Fruit fly (Drosophila melanogaster) whole organism, embryonic: ENCODE data around the gene eIF3i.

Source experiments
- BtbVII ChIP-seq: fragments of 200-800 bp; sonication (Bioruptor generic); optimal IDR thresholded peaks from 3 replicates; lab custom pipeline; 2017; ENCODE audit warnings: missing biosample characterization, mild to moderate bottlenecking, missing genetic modification characterization
- CG10267 ChIP-seq: fragments of 200-800 bp; sonication (Bioruptor generic); optimal IDR thresholded peaks from 2 replicates; lab custom pipeline; 2018; ENCODE audit warnings: missing biosample characterization, mild to moderate bottlenecking, missing genetic modification characterization, moderate library complexity
- CG11247 ChIP-seq: fragments of 200-800 bp; sonication (Bioruptor generic); IDR thresholded peaks from 2 replicates; pipeline ENCODE4 v1.3.6; 2022; ENCODE audit warnings: missing biosample characterization, missing genetic modification characterization
- CG12942 ChIP-seq: fragments of 200-800 bp; sonication (Bioruptor generic); optimal IDR thresholded peaks from 3 replicates; lab custom pipeline; 2016; ENCODE audit warnings: missing biosample characterization, missing genetic modification characterization
- CG13775 ChIP-seq: fragments of 200-800 bp; sonication (Bioruptor generic); optimal IDR thresholded peaks from 3 replicates; lab custom pipeline; 2017; ENCODE audit warnings: missing biosample characterization, mild to moderate bottlenecking, missing genetic modification characterization
- CG13894 ChIP-seq: fragments of 200-800 bp; sonication (Bioruptor generic); optimal IDR thresholded peaks from 3 replicates; lab custom pipeline; 2018; ENCODE audit warnings: missing biosample characterization, mild to moderate bottlenecking, missing genetic modification characterization, moderate library complexity
- CG14860 ChIP-seq: fragments of 200-800 bp; sonication (Bioruptor generic); IDR thresholded peaks from 3 replicates; pipeline ENCODE4 v1.3.6; 2022; ENCODE audit warnings: missing biosample characterization, missing genetic modification characterization; ENCODE audit not compliant: partially characterized antibody
- CG1647 ChIP-seq: fragments of 200-800 bp; sonication (Bioruptor generic); optimal IDR thresholded peaks from 3 replicates; lab custom pipeline; 2016; ENCODE audit warnings: missing biosample characterization, missing genetic modification characterization
- CG18476 ChIP-seq: fragments of 200-800 bp; sonication (Bioruptor generic); optimal IDR thresholded peaks from 2 replicates; lab custom pipeline; 2016; ENCODE audit warnings: missing biosample characterization, mild to moderate bottlenecking, missing genetic modification characterization
- CG32532 ChIP-seq: fragments of 200-800 bp; sonication (Bioruptor generic); IDR thresholded peaks from 2 replicates; pipeline ENCODE4 v1.3.6; 2022; ENCODE audit warnings: missing biosample characterization, missing genetic modification characterization
- CG32767 ChIP-seq: fragments of 200-800 bp; sonication (Bioruptor generic); IDR thresholded peaks from 2 replicates; pipeline ENCODE4 v1.3.6; 2022; ENCODE audit warnings: missing biosample characterization, missing genetic modification characterization
- CG3407 ChIP-seq: fragments of 200-800 bp; sonication (Bioruptor generic); optimal IDR thresholded peaks from 2 replicates; lab custom pipeline; 2018; ENCODE audit warnings: missing biosample characterization, mild to moderate bottlenecking, missing genetic modification characterization
- CG4617 ChIP-seq: fragments of 200-800 bp; sonication (Bioruptor generic); optimal IDR thresholded peaks from 3 replicates; lab custom pipeline; 2016; ENCODE audit warnings: missing biosample characterization, missing genetic modification characterization, borderline replicate concordance
- CG5245 ChIP-seq: fragments of 200-800 bp; sonication (Bioruptor generic); optimal IDR thresholded peaks from 3 replicates; lab custom pipeline; 2016; ENCODE audit warnings: missing biosample characterization, missing genetic modification characterization
- CG9215 ChIP-seq: fragments of 200-800 bp; sonication (Bioruptor generic); IDR thresholded peaks from 2 replicates; pipeline ENCODE4 v1.3.6; 2022; ENCODE audit warnings: missing biosample characterization, missing genetic modification characterization
- CG9797 ChIP-seq: fragments of 200-800 bp; sonication (Bioruptor generic); optimal IDR thresholded peaks from 3 replicates; lab custom pipeline; 2018; ENCODE audit warnings: missing biosample characterization, mild to moderate bottlenecking, missing genetic modification characterization
- CkIIα-i1 ChIP-seq: fragments of 200-800 bp; sonication (Bioruptor generic); IDR thresholded peaks from 2 replicates; pipeline ENCODE4 v1.3.6; 2022; ENCODE audit warnings: missing biosample characterization, missing genetic modification characterization
- CoRest ChIP-seq: fragments of 200-800 bp; sonication (Bioruptor generic); optimal IDR thresholded peaks from 3 replicates; lab custom pipeline; 2018; ENCODE audit warnings: missing biosample characterization, mild to moderate bottlenecking, missing genetic modification characterization, moderate library complexity
- D19A ChIP-seq: fragments of 200-800 bp; optimal IDR thresholded peaks from 3 replicates; lab custom pipeline; 2019; ENCODE audit warnings: missing biosample characterization, mild to moderate bottlenecking, missing genetic modification characterization, moderate library complexity
- Ets97D ChIP-seq: fragments of 200-800 bp; sonication (Bioruptor generic); optimal IDR thresholded peaks from 3 replicates; lab custom pipeline; 2016; ENCODE audit warnings: missing biosample characterization, missing genetic modification characterization
- Fer1 ChIP-seq: fragments of 200-800 bp; sonication (Bioruptor generic); optimal IDR thresholded peaks from 2 replicates; lab custom pipeline; 2017; ENCODE audit warnings: missing biosample characterization, mild to moderate bottlenecking, missing genetic modification characterization
- Hmr ChIP-seq: fragments of 200-800 bp; sonication (Bioruptor generic); optimal IDR thresholded peaks from 3 replicates; lab custom pipeline; 2017; ENCODE audit warnings: mild to moderate bottlenecking, missing biosample characterization, missing genetic modification reagents, missing genetic modification characterization
- Hr39 ChIP-seq: fragments of >200 bp; optimal IDR thresholded peaks from 2 replicates; lab custom pipeline; 2017
- NK7.1 ChIP-seq: fragments of 200-800 bp; sonication (Bioruptor generic); optimal IDR thresholded peaks from 3 replicates; lab custom pipeline; 2016; ENCODE audit warnings: missing biosample characterization, missing genetic modification characterization
- Six4 ChIP-seq: fragments of 200-800 bp; sonication (Bioruptor generic); optimal IDR thresholded peaks from 2 replicates; lab custom pipeline; 2016; ENCODE audit warnings: missing biosample characterization, missing genetic modification characterization
- Spps ChIP-seq: fragments of 200-800 bp; sonication (Bioruptor generic); optimal IDR thresholded peaks from 2 replicates; lab custom pipeline; 2018; ENCODE audit warnings: missing biosample characterization, mild to moderate bottlenecking, missing genetic modification characterization
- Sry-β ChIP-seq: fragments of 200-800 bp; sonication (Bioruptor generic); optimal IDR thresholded peaks from 2 replicates; lab custom pipeline; 2018; ENCODE audit warnings: missing biosample characterization, mild to moderate bottlenecking, missing genetic modification characterization, moderate library complexity
- Taf1 ChIP-seq: fragments of 200-800 bp; sonication (Bioruptor generic); IDR thresholded peaks from 2 replicates; pipeline ENCODE4 v1.3.6; 2022; ENCODE audit warnings: missing biosample characterization, missing genetic modification characterization
- Tbp ChIP-seq: fragments of >200 bp; optimal IDR thresholded peaks from 2 replicates; lab custom pipeline; 2018; ENCODE audit warnings: missing biosample characterization, missing genetic modification characterization
- Trl ChIP-seq, 3 experiments: fragments of >200 bp in 2 of 3; fragments of 200-800 bp in 1 of 3; sonication (Bioruptor generic) in 1 of 3; optimal IDR thresholded peaks; 2 replicates in 1 of 3; 3 replicates in 2 of 3; lab custom pipeline; 2016 to 2017; ENCODE audit warnings: missing biosample characterization in 1 of 3, missing genetic modification characterization in 1 of 3
- br ChIP-seq: fragments of >200 bp; optimal IDR thresholded peaks from 2 replicates; lab custom pipeline; 2017
- btn ChIP-seq: fragments of 200-800 bp; sonication (Bioruptor generic); optimal IDR thresholded peaks from 2 replicates; lab custom pipeline; 2016; ENCODE audit warnings: missing biosample characterization, missing genetic modification characterization
- cg ChIP-seq: fragments of 200-800 bp; sonication (Bioruptor generic); optimal IDR thresholded peaks from 3 replicates; lab custom pipeline; 2019; ENCODE audit warnings: missing biosample characterization, mild to moderate bottlenecking, missing genetic modification characterization, moderate library complexity
- cwo ChIP-seq: fragments of 200-800 bp; sonication (Bioruptor generic); optimal IDR thresholded peaks from 3 replicates; lab custom pipeline; 2017; ENCODE audit warnings: missing biosample characterization, missing genetic modification characterization, mild to moderate bottlenecking, moderate library complexity, missing genetic modification reagents
- dpn ChIP-seq, 2 experiments: fragments of 200-800 bp; sonication (Bioruptor generic); optimal IDR thresholded peaks; 3 replicates each; lab custom pipeline; 2016; ENCODE audit warnings: missing biosample characterization in 2 of 2, missing genetic modification characterization in 2 of 2
- ems ChIP-seq: fragments of 200-800 bp; sonication (Bioruptor generic); optimal IDR thresholded peaks from 3 replicates; lab custom pipeline; 2016; ENCODE audit warnings: missing biosample characterization, missing genetic modification characterization
- en ChIP-seq: fragments of 200-800 bp; sonication (Bioruptor generic); optimal IDR thresholded peaks from 2 replicates; lab custom pipeline; 2016; ENCODE audit warnings: missing biosample characterization, missing genetic modification characterization
- exex ChIP-seq: fragments of 200-800 bp; sonication (Bioruptor generic); optimal IDR thresholded peaks from 4 replicates; lab custom pipeline; 2018; ENCODE audit warnings: missing biosample characterization, mild to moderate bottlenecking, missing genetic modification characterization, moderate library complexity
- fd3F ChIP-seq: fragments of 200-800 bp; sonication (Bioruptor generic); optimal IDR thresholded peaks from 2 replicates; lab custom pipeline; 2018; ENCODE audit warnings: missing biosample characterization, mild to moderate bottlenecking, missing genetic modification characterization, moderate library complexity
- ftz-f1 ChIP-seq: fragments of 200-800 bp; sonication (Bioruptor generic); optimal IDR thresholded peaks from 2 replicates; lab custom pipeline; 2016; ENCODE audit warnings: missing biosample characterization, missing genetic modification characterization
- grau ChIP-seq: fragments of 200-800 bp; optimal IDR thresholded peaks from 3 replicates; lab custom pipeline; 2019; ENCODE audit warnings: missing biosample characterization, mild to moderate bottlenecking, missing genetic modification characterization, moderate library complexity
- gsb ChIP-seq: fragments of 200-800 bp; sonication (Bioruptor generic); IDR thresholded peaks from 2 replicates; pipeline ENCODE4 v1.3.6; 2022; ENCODE audit warnings: missing biosample characterization, missing genetic modification characterization
- hth ChIP-seq: fragments of >200 bp; optimal IDR thresholded peaks from 2 replicates; lab custom pipeline; 2017; ENCODE audit warnings: inconsistent platforms
- inv ChIP-seq: fragments of 200-800 bp; sonication (Bioruptor generic); IDR thresholded peaks from 2 replicates; pipeline ENCODE4 v1.3.6; 2022; ENCODE audit warnings: missing biosample characterization, missing genetic modification characterization; ENCODE audit not compliant: partially characterized antibody
- jigr1 ChIP-seq: fragments of 200-800 bp; sonication (Bioruptor generic); IDR thresholded peaks from 3 replicates; pipeline ENCODE4 v1.3.6; 2022; ENCODE audit warnings: missing biosample characterization, missing genetic modification characterization
- kah ChIP-seq: fragments of 200-800 bp; sonication (Bioruptor generic); optimal IDR thresholded peaks from 2 replicates; lab custom pipeline; 2018; ENCODE audit warnings: missing biosample characterization, mild to moderate bottlenecking, missing genetic modification characterization
- lab ChIP-seq: fragments of 200-800 bp; sonication (Bioruptor generic); optimal IDR thresholded peaks from 3 replicates; lab custom pipeline; 2017; ENCODE audit warnings: missing biosample characterization, missing genetic modification characterization, mild to moderate bottlenecking, moderate library complexity, missing genetic modification reagents
- lbe ChIP-seq: fragments of 200-800 bp; sonication (Bioruptor generic); optimal IDR thresholded peaks from 2 replicates; lab custom pipeline; 2016; ENCODE audit warnings: missing biosample characterization, mild to moderate bottlenecking, missing genetic modification characterization
- peb ChIP-seq: fragments of 200-800 bp; sonication (Bioruptor generic); IDR thresholded peaks from 2 replicates; pipeline ENCODE4 v1.3.6; 2022; ENCODE audit warnings: missing biosample characterization, missing genetic modification characterization
- ttk ChIP-seq: fragments of 200-800 bp; sonication (Bioruptor generic); IDR thresholded peaks from 2 replicates; pipeline ENCODE4 v2.1.2; 2022; ENCODE audit warnings: missing biosample characterization, missing genetic modification characterization
- zfh2 ChIP-seq: fragments of 200-800 bp; sonication (Bioruptor generic); optimal IDR thresholded peaks from 2 replicates; lab custom pipeline; 2016; ENCODE audit warnings: missing biosample characterization, missing genetic modification characterization

eIF3i gene

DNA sequence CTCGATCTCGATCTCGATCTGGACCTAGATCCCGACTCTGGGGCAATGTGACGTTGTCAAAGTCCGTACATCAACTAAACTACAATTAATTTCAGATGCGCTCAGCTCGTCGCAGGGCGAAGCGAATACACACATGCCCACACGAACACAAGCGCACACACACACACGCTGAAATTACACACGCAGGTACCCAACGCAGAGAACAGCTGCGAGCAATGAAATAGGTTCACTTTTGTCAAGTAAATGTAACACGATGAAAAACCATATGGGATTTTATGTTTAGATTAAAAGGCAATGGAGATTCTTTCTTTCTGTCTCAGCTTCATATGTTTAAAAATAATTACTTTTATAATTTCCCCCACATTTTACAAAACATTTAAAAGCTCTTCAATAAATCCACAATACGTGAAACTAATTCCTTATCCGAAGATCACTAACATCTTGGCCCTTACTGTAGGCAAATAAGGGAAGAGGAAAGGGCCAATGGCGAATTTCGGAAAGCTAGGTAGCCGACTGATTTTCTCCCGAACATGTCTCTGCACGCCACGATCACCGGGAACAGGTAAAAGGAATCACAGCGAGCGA lies 32.8 kb upstream of the eIF3i start (continued):
- TF ChIP-seq fd3F (peak; percentile 69), CoRest (tag; lab: Kevin White, UChicago) (peak; percentile 88), CG13775 (GFP tag; lab: Kevin White, UChicago) (peak; percentile 80), lab (GFP tag; lab: Kevin White, UChicago) (peak; percentile 85), CG12942 (GFP tag; lab: Kevin White, UChicago) (peak; percentile 54), Tbp (GFP tag; lab: Kevin White, UChicago) (no peak), CG3407 (GFP tag; lab: Kevin White, UChicago) (peak; percentile 62), CG5245 (GFP tag; lab: Kevin White, UChicago) (peak; percentile 56), Six4 (GFP tag; lab: Kevin White, UChicago) (peak; percentile 71), cg (GFP tag; lab: Kevin White, UChicago) (peak; percentile 93), grau (peak; percentile 68), ftz-f1 (GFP tag; lab: Kevin White, UChicago) (no peak), Spps (tag; lab: Kevin White, UChicago) (peak; percentile 55), lbe (GFP tag; lab: Kevin White, UChicago) (peak; percentile 86), CG13894 (tag; lab: Kevin White, UChicago) (peak; percentile 67), Fer1 (GFP tag; lab: Kevin White, UChicago) (peak; percentile 86), Taf1 (GFP tag; lab: Robert Waterston, UW) (peak; percentile 71), CG32532 (GFP tag; lab: Robert Waterston, UW) (peak; percentile 84), D19A (tag; lab: Kevin White, UChicago) (peak; percentile 74), CG10267 (peak; percentile 83), Hr39 (lab: Kevin White, UChicago) (no peak), peb (GFP tag; lab: Robert Waterston, UW) (peak; percentile 78), dpn (GFP tag; optimal IDR thresholded peaks at IDR 0.05; lab: Kevin White, UChicago) (peak; percentile 58 to 64), exex (tag; lab: Kevin White, UChicago) (peak; percentile 33), CG1647 (peak; percentile 61), inv (no peak), CG14860 (GFP tag; lab: Robert Waterston, UW) (no peak), CG32767 (GFP tag; lab: Robert Waterston, UW) (peak; percentile 82), CG18476 (GFP tag; lab: Kevin White, UChicago) (peak; percentile 78), gsb (GFP tag; lab: Robert Waterston, UW) (peak; percentile 52; the same call in 1 of the 2 replicates), ems (GFP tag; lab: Kevin White, UChicago) (peak; percentile 59), Ets97D (GFP tag; lab: Kevin White, UChicago) (peak; percentile 16), Sry-β (no peak), CG9215 (GFP tag; lab: Robert Waterston, UW) (peak; percentile 64), jigr1 (GFP tag; lab: Robert Waterston, UW) (no peak), NK7.1 (GFP tag; lab: Kevin White, UChicago) (no peak), CG9797 (GFP tag; lab: Kevin White, UChicago) (peak; percentile 11), kah (GFP tag; lab: Kevin White, UChicago) (peak; percentile 60), br (lab: Kevin White, UChicago) (no peak), CkIIα-i1 (GFP tag; lab: Robert Waterston, UW) (no peak), btn (GFP tag; lab: Kevin White, UChicago) (no peak), Hmr (GFP tag; lab: Kevin White, UChicago) (peak; percentile 87), en (GFP tag; lab: Kevin White, UChicago) (peak; percentile 45), cwo (peak; percentile 74), CG11247 (GFP tag; lab: Robert Waterston, UW) (peak; percentile 59), BtbVII (GFP tag; lab: Kevin White, UChicago) (peak; percentile 84), zfh2 (GFP tag; lab: Kevin White, UChicago) (peak; percentile 70), ttk (peak; percentile 69), hth (lab: Kevin White, UChicago) (no peak), CG4617 (peak; percentile 34), Trl (optimal IDR thresholded peaks at IDR 0.05; lab: Kevin White, UChicago) (no peak), Trl (GFP tag; optimal IDR thresholded peaks at IDR 0.05; lab: Kevin White, UChicago) (peak; percentile 26)
